Fruit fly (Drosophila melanogaster): ENCODE data around the gene Rtel1.

Gene Rtel1

dm6 chrX:5768602-5769251, 21.2 kb downstream of the Rtel1 start (continued):
- TF ChIP-seq Lim3 (GFP tag; IDR thresholded peaks at IDR 0.05) = no peak
- no peak for TF ChIP-seq trem (tag; optimal IDR thresholded peaks at IDR 0.05)
- no peak for TF ChIP-seq Pdp1 (GFP tag; optimal IDR thresholded peaks at IDR 0.05)
- no peak for TF ChIP-seq ro (GFP tag; IDR thresholded peaks at IDR 0.05)
- no peak for TF ChIP-seq Ada2b (GFP tag; IDR thresholded peaks at IDR 0.05)
- TF ChIP-seq otp (GFP tag; IDR thresholded peaks at IDR 0.05) = 0 out of 3 replicates have a peak, but pooled peaks have one; percentile 55
- no peak for TF ChIP-seq chm (GFP tag; IDR thresholded peaks at IDR 0.05)
- no peak for TF ChIP-seq CHES-1-like (GFP tag; optimal IDR thresholded peaks at IDR 0.05)
- peak; percentile 53 for TF ChIP-seq kni (GFP tag; optimal IDR thresholded peaks at IDR 0.05)
- TF ChIP-seq H2.0 (GFP tag; IDR thresholded peaks at IDR 0.05) = no peak
- peak; percentile 8 for TF ChIP-seq Med (GFP tag)
- TF ChIP-seq CG14050 (GFP tag; IDR thresholded peaks at IDR 0.05) = no peak

- peak; percentile 29; the same call in 1 of the 3 replicates for TF ChIP-seq gce (GFP tag; IDR thresholded peaks at IDR 0.05)
- no peak for TF ChIP-seq CG1792 (GFP tag; optimal IDR thresholded peaks at IDR 0.05)
- peak; percentile 19 for TF ChIP-seq Nf-YC (tag; optimal IDR thresholded peaks at IDR 0.05)
- peak; percentile 36 for TF ChIP-seq Scr (GFP tag; IDR thresholded peaks at IDR 0.05; ENCODE audit: partially characterized antibody)
- peak; percentile 41 for TF ChIP-seq Blimp-1 (GFP tag; optimal IDR thresholded peaks at IDR 0.05)
- TF ChIP-seq CG8290 (GFP tag; optimal IDR thresholded peaks at IDR 0.05) = no peak
- no peak for TF ChIP-seq CG8290 (tag; optimal IDR thresholded peaks at IDR 0.05)
- peak; percentile 22; the same call in 1 of the 2 replicates for TF ChIP-seq ato (GFP tag; IDR thresholded peaks at IDR 0.05; ENCODE audit: partially characterized antibody)
- TF ChIP-seq pros (GFP tag; optimal IDR thresholded peaks at IDR 0.05) = peak; percentile 24
- no peak for TF ChIP-seq cas (GFP tag; IDR thresholded peaks at IDR 0.05)
- peak; percentile 59; the same call in 2 of the 3 replicates for TF ChIP-seq Opbp (GFP tag; IDR thresholded peaks at IDR 0.05; ENCODE audit: partially characterized antibody)
- no peak for TF ChIP-seq CG7928 (GFP tag; optimal IDR thresholded peaks at IDR 0.05)
- peak; percentile 24 for TF ChIP-seq nom (GFP tag; optimal IDR thresholded peaks at IDR 0.05)
- TF ChIP-seq cg (GFP tag; optimal IDR thresholded peaks at IDR 0.05) = peak; percentile 25
- TF ChIP-seq trem (tag; optimal IDR thresholded peaks at IDR 0.05) = peak; percentile 98
- TF ChIP-seq fd96Cb (tag; optimal IDR thresholded peaks at IDR 0.05) = no peak
- TF ChIP-seq CG4360 (GFP tag; IDR thresholded peaks at IDR 0.05) = peak; percentile 83
- TF ChIP-seq bbx (GFP tag; IDR thresholded peaks at IDR 0.05; ENCODE audit: partially characterized antibody) = peak; percentile 61
- TF ChIP-seq CG10321 (GFP tag; IDR thresholded peaks at IDR 0.05) = peak; percentile 85
- TF ChIP-seq Pdp1 (GFP tag; optimal IDR thresholded peaks at IDR 0.05) = no peak
- no peak for TF ChIP-seq Gug (GFP tag; IDR thresholded peaks at IDR 0.05)
- TF ChIP-seq CG6683 (GFP tag; optimal IDR thresholded peaks at IDR 0.05) = no peak
- TF ChIP-seq nerfin-2 (GFP tag; IDR thresholded peaks at IDR 0.05; ENCODE audit: partially characterized antibody) = 0 out of 2 replicates have a peak, but pooled peaks have one; percentile 8
- peak; percentile 74 for TF ChIP-seq Adf1 (GFP tag; IDR thresholded peaks at IDR 0.05)
- peak; percentile 53; the same call in 1 of the 2 replicates for TF ChIP-seq vvl (GFP tag; IDR thresholded peaks at IDR 0.05)
- TF ChIP-seq stwl (tag; optimal IDR thresholded peaks at IDR 0.05) = peak; percentile 37
- no peak for TF ChIP-seq gsb (GFP tag; IDR thresholded peaks at IDR 0.05)
- TF ChIP-seq Jarid2 (GFP tag; optimal IDR thresholded peaks at IDR 0.05) = peak; percentile 24
- 0 out of 3 replicates have a peak, but pooled peaks have one; percentile 31 for TF ChIP-seq HLH4C (GFP tag; IDR thresholded peaks at IDR 0.05; ENCODE audit: partially characterized antibody)
- peak; percentile 7 for TF ChIP-seq gsb-n (tag; optimal IDR thresholded peaks at IDR 0.05)
- peak; percentile 76 for TF ChIP-seq klu (GFP tag; IDR thresholded peaks at IDR 0.05)
- TF ChIP-seq CG17612 (GFP tag; IDR thresholded peaks at IDR 0.05) = no peak
- no peak for TF ChIP-seq CG12236 (GFP tag; optimal IDR thresholded peaks at IDR 0.05)
- no peak for TF ChIP-seq tll (GFP tag; optimal IDR thresholded peaks at IDR 0.05)
- peak; percentile 51; the same call in 1 of the 2 replicates for TF ChIP-seq aop (GFP tag; IDR thresholded peaks at IDR 0.05)
- no peak for TF ChIP-seq prd (optimal IDR thresholded peaks at IDR 0.05)
- TF ChIP-seq prd (GFP tag; IDR thresholded peaks at IDR 0.05) = peak; percentile 21; the same call in 1 of the 3 replicates
- 0 out of 2 replicates have a peak, but pooled peaks have one; percentile 10 for TF ChIP-seq Bgb (GFP tag; IDR thresholded peaks at IDR 0.05; ENCODE audit: partially characterized antibody)
Observed at dm6 chrX:5770730-5771181, 23.2 kb downstream of the Rtel1 start, which contains the start of gene CG3097. Gene CG3097 (minus strand): TSS chrX:5770780.

Measured in whole organism, embryonic.